Worm (Caenorhabditis elegans): ENCODE data around the gene srh-170.

- no peak for TF ChIP-seq flt-1 (GFP tag; IDR thresholded peaks at IDR 0.05)
- TF ChIP-seq T22C8.4 (GFP tag; IDR thresholded peaks at IDR 0.05), result no peak
- TF ChIP-seq klf-2 (GFP tag; conservative IDR thresholded peaks at IDR 0.05), result no peak
- TF ChIP-seq ztf-23 (GFP tag; IDR thresholded peaks at IDR 0.05), result no peak
- no peak for TF ChIP-seq cog-1 (tag; optimal IDR thresholded peaks at IDR 0.05)
- TF ChIP-seq med-1 (GFP tag; optimal IDR thresholded peaks at IDR 0.05; ENCODE audit: insufficient read depth), result no peak
- no peak for TF ChIP-seq ref-1 (GFP tag; conservative IDR thresholded peaks at IDR 0.05)
These were observed 13.2 kb upstream of the srh-170 start, which contains the start of gene fbxa-135 for ce11 chrV:15401856-15402314.

Data from whole organism, midembryonic.